Fruit fly (Drosophila melanogaster): ENCODE data around the gene Grip.

Gene Grip

dm6 chrX:5974358-5975143 lies 8.5 kb downstream of the Grip start:
- TF ChIP-seq CG8478 (optimal IDR thresholded peaks at IDR 0.05) (no peak), CTCF (optimal IDR thresholded peaks at IDR 0.05) (no peak)

dm6 chrX:5977113-5977512 lies 11.0 kb downstream of the Grip start:
- no peak for TF ChIP-seq CTCF (optimal IDR thresholded peaks at IDR 0.05)
- no peak for TF ChIP-seq CG8478 (optimal IDR thresholded peaks at IDR 0.05)

- no peak for TF ChIP-seq CTCF (optimal IDR thresholded peaks at IDR 0.05)
- TF ChIP-seq CG8478 (optimal IDR thresholded peaks at IDR 0.05): no peak
Observed at dm6 chrX:5977769-5978168, 11.7 kb downstream of the Grip start.

dm6 chrX:5980883-5981282 lies 14.8 kb downstream of the Grip start:
- TF ChIP-seq CG8478 (optimal IDR thresholded peaks at IDR 0.05) (no peak), CTCF (optimal IDR thresholded peaks at IDR 0.05) (no peak)

dm6 chrX:5981410-5981809 lies 15.3 kb downstream of the Grip start:
- no peak for TF ChIP-seq CTCF (optimal IDR thresholded peaks at IDR 0.05)
- TF ChIP-seq CG8478 (optimal IDR thresholded peaks at IDR 0.05): no peak

dm6 chrX:5983390-5983789 lies 17.3 kb downstream of the Grip start:
- TF ChIP-seq CG8478 (optimal IDR thresholded peaks at IDR 0.05) (no peak), CTCF (optimal IDR thresholded peaks at IDR 0.05) (no peak)

dm6 chrX:5987362-5987761 lies 21.3 kb downstream of the Grip start:
- TF ChIP-seq CTCF (optimal IDR thresholded peaks at IDR 0.05) (no peak), CG8478 (optimal IDR thresholded peaks at IDR 0.05) (no peak)

- TF ChIP-seq CG8478 (optimal IDR thresholded peaks at IDR 0.05) (no peak), CTCF (optimal IDR thresholded peaks at IDR 0.05) (no peak)
Observed at dm6 chrX:5988088-5988987, 22.3 kb downstream of the Grip start, which contains the start of gene CG5966. TSS of gene CG5966 (plus strand) at chrX:5988791.

- TF ChIP-seq CG8478 (optimal IDR thresholded peaks at IDR 0.05): no peak
- no peak for TF ChIP-seq CTCF (optimal IDR thresholded peaks at IDR 0.05)
Observed at dm6 chrX:5989368-5989767, 23.3 kb downstream of the Grip start.

dm6 chrX:5992141-5992540 lies 26.1 kb downstream of the Grip start:
- TF ChIP-seq CTCF (optimal IDR thresholded peaks at IDR 0.05) (peak; percentile 69 to 80), CG8478 (optimal IDR thresholded peaks at IDR 0.05) (no peak)

- TF ChIP-seq CTCF (optimal IDR thresholded peaks at IDR 0.05): no peak
- no peak for TF ChIP-seq CG8478 (optimal IDR thresholded peaks at IDR 0.05)
Observed at dm6 chrX:5992767-5993325, 26.8 kb downstream of the Grip start.

- TF ChIP-seq CG8478 (optimal IDR thresholded peaks at IDR 0.05) (no peak), CTCF (optimal IDR thresholded peaks at IDR 0.05) (no peak)
Observed at dm6 chrX:5995951-5996350, 29.9 kb downstream of the Grip start.

dm6 chrX:5997931-5998330 lies 31.9 kb downstream of the Grip start:
- no peak for TF ChIP-seq CTCF (optimal IDR thresholded peaks at IDR 0.05)
- no peak for TF ChIP-seq CG8478 (optimal IDR thresholded peaks at IDR 0.05)

dm6 chrX:6000747-6001426 lies 34.8 kb downstream of the Grip start, which contains the start of gene CG4766:
TSS of gene CG4766 (minus strand) at chrX:6000797.
- TF ChIP-seq CG8478 (optimal IDR thresholded peaks at IDR 0.05) (no peak), CTCF (optimal IDR thresholded peaks at IDR 0.05) (no peak)

dm6 chrX:6003830-6004229 lies 37.8 kb downstream of the Grip start:
- TF ChIP-seq CG8478 (optimal IDR thresholded peaks at IDR 0.05) (no peak), CTCF (optimal IDR thresholded peaks at IDR 0.05) (no peak)

Measured in S2 (cell line).